Worm (Caenorhabditis elegans): Measurements from ENCODE around the gene fars-3.

fars-3 gene

DNA sequence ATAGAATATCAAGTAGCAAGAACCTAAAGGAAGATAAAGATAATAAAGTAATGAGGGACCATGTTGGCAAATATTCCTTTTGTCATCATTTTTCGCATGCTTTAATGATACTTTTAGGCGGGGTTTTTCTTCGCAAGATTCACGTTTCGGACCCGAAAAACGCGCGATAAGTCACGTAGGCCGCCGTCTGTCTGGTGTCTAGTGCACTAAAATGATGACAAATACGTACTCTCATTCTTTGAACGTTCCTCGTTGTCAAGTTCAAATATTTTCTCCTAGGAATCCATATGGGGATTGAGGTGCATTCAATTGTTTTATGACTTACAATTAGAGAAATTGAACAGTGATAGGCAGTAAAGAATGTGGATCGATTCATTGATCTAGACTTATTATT, 19.1 kb downstream of the fars-3 start, which contains the start of gene taap-1:
TSS of gene taap-1 (minus strand) at position 79 of the 394 bp plus-strand sequence.
- no peak for TF ChIP-seq hnd-1 (tag; optimal IDR thresholded peaks at IDR 0.05)
- TF ChIP-seq tra-4 (tag; optimal IDR thresholded peaks at IDR 0.05), result no peak
- no peak for TF ChIP-seq ets-7 (tag; optimal IDR thresholded peaks at IDR 0.05)
- TF ChIP-seq B0310.2 (tag; optimal IDR thresholded peaks at IDR 0.05), result no peak
- TF ChIP-seq ama-1 (optimal IDR thresholded peaks at IDR 0.05), result no peak
- no peak for TF ChIP-seq flt-1 (GFP tag; IDR thresholded peaks at IDR 0.05)
- no peak for TF ChIP-seq pes-1 (GFP tag; IDR thresholded peaks at IDR 0.05)

ce11 chrII:8484546-8484945, 19.9 kb downstream of the fars-3 start:
- TF ChIP-seq hmg-4 (GFP tag; optimal IDR thresholded peaks at IDR 0.05) (no peak), ceh-36 (tag; optimal IDR thresholded peaks at IDR 0.05) (no peak)

DNA sequence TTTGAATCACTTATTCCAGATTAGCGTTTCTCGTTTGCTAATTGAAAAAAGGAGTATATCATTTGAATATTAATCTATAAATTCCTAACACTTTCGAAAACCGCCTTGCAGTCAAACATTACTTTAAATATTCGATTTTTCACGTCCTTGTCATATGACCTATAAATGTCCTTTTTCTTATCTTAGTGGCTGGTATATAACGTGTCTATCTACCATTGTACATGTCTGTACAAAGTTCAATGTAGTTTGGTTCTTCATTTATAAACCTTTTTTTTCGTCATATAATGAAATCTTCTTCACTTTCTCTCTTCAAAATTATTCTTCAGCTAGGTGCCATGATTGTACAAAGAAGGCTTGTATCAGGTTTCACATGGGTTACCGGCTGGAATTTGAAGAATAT, 21.0 kb downstream of the fars-3 start, which contains the start of gene gbh-2:
TSS of gene gbh-2 (plus strand) at position 277 of the 400 bp plus-strand sequence.
- TF ChIP-seq tbx-11 (GFP tag; IDR thresholded peaks at IDR 0.05) (no peak), hmg-4 (GFP tag; optimal IDR thresholded peaks at IDR 0.05) (no peak), aly-1 (tag; optimal IDR thresholded peaks at IDR 0.05) (no peak), ceh-36 (tag; optimal IDR thresholded peaks at IDR 0.05) (no peak), pes-1 (GFP tag; IDR thresholded peaks at IDR 0.05) (no peak), ama-1 (optimal IDR thresholded peaks at IDR 0.05) (no peak)

ce11 chrII:8488123-8488522, 23.5 kb downstream of the fars-3 start:
- TF ChIP-seq ama-1 (optimal IDR thresholded peaks at IDR 0.05) (no peak), flt-1 (GFP tag; IDR thresholded peaks at IDR 0.05) (no peak), hmg-4 (GFP tag; optimal IDR thresholded peaks at IDR 0.05) (no peak), aly-1 (tag; optimal IDR thresholded peaks at IDR 0.05) (no peak), scrt-1 (GFP tag; IDR thresholded peaks at IDR 0.05) (no peak), pes-1 (GFP tag; IDR thresholded peaks at IDR 0.05) (no peak), B0310.2 (tag; optimal IDR thresholded peaks at IDR 0.05) (no peak), tra-4 (tag; optimal IDR thresholded peaks at IDR 0.05) (no peak), tbx-37 (GFP tag; conservative IDR thresholded peaks at IDR 0.05) (no peak), sea-1 (GFP tag; conservative IDR thresholded peaks at IDR 0.05) (no peak), hmbx-1 (tag; optimal IDR thresholded peaks at IDR 0.05) (no peak), tbx-11 (GFP tag; IDR thresholded peaks at IDR 0.05) (no peak), ceh-13 (GFP tag; optimal IDR thresholded peaks at IDR 0.05) (no peak), F13C5.2 (tag; optimal IDR thresholded peaks at IDR 0.05) (no peak), hnd-1 (tag; optimal IDR thresholded peaks at IDR 0.05) (no peak), ets-7 (tag; optimal IDR thresholded peaks at IDR 0.05) (no peak), ceh-36 (tag; optimal IDR thresholded peaks at IDR 0.05) (no peak)

ce11 chrII:8494228-8494717, 29.6 kb downstream of the fars-3 start, which contains the start of gene M05D6.9:
M05D6.9 (plus strand) TSS chrII:8494278.
- no peak for TF ChIP-seq flt-1 (GFP tag; IDR thresholded peaks at IDR 0.05)
- TF ChIP-seq ceh-36 (tag; optimal IDR thresholded peaks at IDR 0.05), result no peak
- no peak for TF ChIP-seq aly-1 (tag; optimal IDR thresholded peaks at IDR 0.05)
- TF ChIP-seq F13C5.2 (tag; optimal IDR thresholded peaks at IDR 0.05), result no peak
- TF ChIP-seq ets-7 (tag; optimal IDR thresholded peaks at IDR 0.05), result no peak
- TF ChIP-seq hmg-4 (GFP tag; optimal IDR thresholded peaks at IDR 0.05), result no peak

DNA sequence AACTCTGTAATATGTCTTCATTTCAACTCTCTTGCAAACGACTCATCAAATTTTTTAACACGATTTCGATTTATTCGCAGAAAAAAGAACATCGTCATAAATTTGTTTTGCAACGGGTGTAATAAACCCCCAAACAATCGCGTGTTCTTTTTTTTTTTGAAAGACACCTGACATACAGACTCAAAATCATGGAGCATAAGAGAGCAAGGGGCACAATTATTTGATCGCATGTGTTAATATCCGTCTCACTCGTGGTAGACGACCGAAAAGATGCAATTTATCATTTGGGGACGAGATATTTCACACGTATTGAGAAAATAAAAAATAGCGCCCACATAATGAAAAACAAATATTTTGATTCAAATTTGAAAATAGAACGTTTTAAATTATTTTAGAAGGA, 31.5 kb downstream of the fars-3 start:
- no peak for TF ChIP-seq ama-1 (optimal IDR thresholded peaks at IDR 0.05)
- TF ChIP-seq ets-7 (tag; optimal IDR thresholded peaks at IDR 0.05), result no peak
- no peak for TF ChIP-seq hmbx-1 (tag; optimal IDR thresholded peaks at IDR 0.05)
- no peak for TF ChIP-seq aly-1 (tag; optimal IDR thresholded peaks at IDR 0.05)
- no peak for TF ChIP-seq pes-1 (GFP tag; IDR thresholded peaks at IDR 0.05)
- no peak for TF ChIP-seq tbx-11 (GFP tag; IDR thresholded peaks at IDR 0.05)

DNA sequence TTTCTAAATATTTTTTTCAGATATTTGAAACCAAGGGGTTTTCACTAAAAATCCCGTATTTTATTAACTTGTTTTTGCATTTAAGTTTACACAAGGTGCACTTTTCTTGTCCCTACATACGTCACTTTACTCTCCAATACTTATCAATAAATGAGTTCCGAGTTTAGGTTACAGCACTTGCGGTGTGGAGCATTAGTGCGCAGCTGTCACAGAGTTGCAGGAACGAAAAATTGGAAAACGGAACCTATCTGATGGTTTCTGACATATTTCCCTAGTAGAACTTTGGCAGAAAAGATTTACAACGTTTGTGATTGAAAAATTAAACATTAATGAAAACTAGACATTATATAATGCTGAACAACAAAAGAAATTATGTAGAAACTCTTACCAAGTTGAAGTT, 33.5 kb downstream of the fars-3 start:
- TF ChIP-seq hnd-1 (tag; optimal IDR thresholded peaks at IDR 0.05), result no peak
- TF ChIP-seq tra-4 (tag; optimal IDR thresholded peaks at IDR 0.05), result no peak
- TF ChIP-seq scrt-1 (GFP tag; IDR thresholded peaks at IDR 0.05), result no peak
- TF ChIP-seq aly-1 (tag; optimal IDR thresholded peaks at IDR 0.05), result no peak
- TF ChIP-seq pes-1 (GFP tag; IDR thresholded peaks at IDR 0.05), result no peak
- TF ChIP-seq F13C5.2 (tag; optimal IDR thresholded peaks at IDR 0.05), result no peak
- no peak for TF ChIP-seq flt-1 (GFP tag; IDR thresholded peaks at IDR 0.05)
- no peak for TF ChIP-seq ama-1 (optimal IDR thresholded peaks at IDR 0.05)
- no peak for TF ChIP-seq ceh-13 (GFP tag; optimal IDR thresholded peaks at IDR 0.05)
- no peak for TF ChIP-seq hmbx-1 (tag; optimal IDR thresholded peaks at IDR 0.05)
- no peak for TF ChIP-seq ceh-36 (tag; optimal IDR thresholded peaks at IDR 0.05)
- TF ChIP-seq hmg-4 (GFP tag; optimal IDR thresholded peaks at IDR 0.05), result no peak
- no peak for TF ChIP-seq tbx-11 (GFP tag; IDR thresholded peaks at IDR 0.05)
- no peak for TF ChIP-seq B0310.2 (tag; optimal IDR thresholded peaks at IDR 0.05)
- TF ChIP-seq ets-7 (tag; optimal IDR thresholded peaks at IDR 0.05), result no peak
- no peak for TF ChIP-seq tbx-37 (GFP tag; conservative IDR thresholded peaks at IDR 0.05)
- no peak for TF ChIP-seq sea-1 (GFP tag; conservative IDR thresholded peaks at IDR 0.05)

- TF ChIP-seq aly-1 (tag; optimal IDR thresholded peaks at IDR 0.05), result no peak
- TF ChIP-seq sea-1 (GFP tag; conservative IDR thresholded peaks at IDR 0.05), result no peak
- no peak for TF ChIP-seq ceh-36 (tag; optimal IDR thresholded peaks at IDR 0.05)
- no peak for TF ChIP-seq F13C5.2 (tag; optimal IDR thresholded peaks at IDR 0.05)
Measured at ce11 chrII:8499021-8499420, 34.4 kb downstream of the fars-3 start.
